Fruit fly (Drosophila melanogaster): Measurements from ENCODE around the gene Ibf2.

The Ibf2 gene

DNA sequence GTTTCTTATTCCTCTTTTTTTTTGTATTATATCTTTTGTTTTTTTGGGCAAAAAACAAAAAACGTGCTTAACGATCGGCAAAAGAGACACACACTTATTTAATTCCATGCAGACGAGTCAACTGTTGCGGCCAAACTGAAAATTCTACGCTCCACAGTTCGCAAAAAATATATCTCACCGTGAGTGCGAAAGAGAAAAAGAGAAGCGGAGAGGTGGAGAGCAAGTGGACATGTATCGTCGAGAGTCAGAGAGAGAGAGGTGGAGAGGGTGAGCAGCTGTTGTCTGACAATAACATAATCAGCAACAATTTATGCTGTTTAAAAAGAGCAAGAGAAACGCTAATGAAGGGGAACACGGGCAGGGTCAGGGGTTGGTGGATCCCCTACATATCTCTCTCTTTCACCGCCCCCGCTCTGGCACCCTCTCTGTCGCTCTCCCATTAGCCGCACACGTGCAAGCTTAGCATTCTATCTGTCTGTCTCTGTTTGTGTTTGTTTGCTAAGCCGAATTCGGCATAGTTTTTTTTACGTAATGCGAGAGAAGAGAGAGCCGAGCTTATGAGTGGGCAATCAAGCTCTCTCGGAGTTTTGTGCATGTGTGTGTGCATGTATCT is 31.5 kb downstream of the Ibf2 start (continued):
- no peak for TF ChIP-seq CG12744 (GFP tag; optimal IDR thresholded peaks at IDR 0.05)
- TF ChIP-seq CG17912 (GFP tag; optimal IDR thresholded peaks at IDR 0.05), result no peak
- TF ChIP-seq gro (GFP tag; optimal IDR thresholded peaks at IDR 0.05), result peak; percentile 48
- no peak for TF ChIP-seq CG8290 (GFP tag; optimal IDR thresholded peaks at IDR 0.05)
- TF ChIP-seq CG8290 (tag; optimal IDR thresholded peaks at IDR 0.05), result peak in 1 of 2 experiments; percentile 31
- TF ChIP-seq eyg (GFP tag; optimal IDR thresholded peaks at IDR 0.05), result no peak
- peak; percentile 100 for TF ChIP-seq crol (GFP tag; IDR thresholded peaks at IDR 0.05)
- no peak for TF ChIP-seq Sry-β (GFP tag; optimal IDR thresholded peaks at IDR 0.05)
- peak; percentile 82 for TF ChIP-seq CG34376 (GFP tag; optimal IDR thresholded peaks at IDR 0.05)
- TF ChIP-seq corto (GFP tag; optimal IDR thresholded peaks at IDR 0.05), result no peak
- peak; percentile 92 to 99 for TF ChIP-seq Trl (optimal IDR thresholded peaks at IDR 0.05)
- TF ChIP-seq Trl (GFP tag; optimal IDR thresholded peaks at IDR 0.05), result no peak
- no peak for TF ChIP-seq luna (GFP tag; optimal IDR thresholded peaks at IDR 0.05)
- no peak for TF ChIP-seq CG18619 (GFP tag; optimal IDR thresholded peaks at IDR 0.05)
- TF ChIP-seq ranshi (GFP tag; IDR thresholded peaks at IDR 0.05), result no peak
- peak; percentile 41; the same call in 1 of the 3 replicates for TF ChIP-seq Doc3 (GFP tag; IDR thresholded peaks at IDR 0.05; ENCODE audit: partially characterized antibody)
- no peak for TF ChIP-seq Deaf1 (tag; optimal IDR thresholded peaks at IDR 0.05)
- peak; percentile 28; the same call in 1 of the 2 replicates for TF ChIP-seq amos (GFP tag; IDR thresholded peaks at IDR 0.05; ENCODE audit: partially characterized antibody)
- TF ChIP-seq CG3847 (GFP tag; IDR thresholded peaks at IDR 0.05), result no peak
- TF ChIP-seq CG14441 (GFP tag; IDR thresholded peaks at IDR 0.05), result no peak
- TF ChIP-seq cad (GFP tag; optimal IDR thresholded peaks at IDR 0.05), result no peak
- no peak for TF ChIP-seq NFAT (GFP tag; IDR thresholded peaks at IDR 0.05)
- TF ChIP-seq tio (GFP tag; optimal IDR thresholded peaks at IDR 0.05), result no peak
- no peak for TF ChIP-seq Dp (GFP tag; optimal IDR thresholded peaks at IDR 0.05)
- TF ChIP-seq otp (GFP tag; IDR thresholded peaks at IDR 0.05), result peak; percentile 79
- no peak for TF ChIP-seq CG6683 (GFP tag; optimal IDR thresholded peaks at IDR 0.05)
- TF ChIP-seq mirr (GFP tag; optimal IDR thresholded peaks at IDR 0.05), result peak; percentile 76
- no peak for TF ChIP-seq vnd (GFP tag; IDR thresholded peaks at IDR 0.05; ENCODE audit: partially characterized antibody)
- no peak for TF ChIP-seq ash1 (GFP tag; optimal IDR thresholded peaks at IDR 0.05)
- peak; percentile 19 for TF ChIP-seq shn (GFP tag; optimal IDR thresholded peaks at IDR 0.05)
- no peak for TF ChIP-seq Sox100B (GFP tag; optimal IDR thresholded peaks at IDR 0.05)
- TF ChIP-seq CG13296 (GFP tag; optimal IDR thresholded peaks at IDR 0.05), result no peak
- TF ChIP-seq da (GFP tag; optimal IDR thresholded peaks at IDR 0.05), result peak; percentile 67
- no peak for TF ChIP-seq sisA (GFP tag; IDR thresholded peaks at IDR 0.05)
- no peak for TF ChIP-seq fu2 (GFP tag; optimal IDR thresholded peaks at IDR 0.05)
- TF ChIP-seq Hmr (GFP tag; optimal IDR thresholded peaks at IDR 0.05), result no peak
- peak; percentile 71 for TF ChIP-seq Med (GFP tag)
- peak; percentile 57 for TF ChIP-seq Jarid2 (GFP tag; optimal IDR thresholded peaks at IDR 0.05)
- TF ChIP-seq Scr (GFP tag; IDR thresholded peaks at IDR 0.05; ENCODE audit: partially characterized antibody), result peak; percentile 46; the same call in 1 of the 2 replicates
- no peak for TF ChIP-seq fd64A (GFP tag; optimal IDR thresholded peaks at IDR 0.05)
- TF ChIP-seq h (optimal IDR thresholded peaks at IDR 0.05), result no peak
- TF ChIP-seq CG15269 (tag; optimal IDR thresholded peaks at IDR 0.05), result peak; percentile 40
- TF ChIP-seq CG3838 (GFP tag; optimal IDR thresholded peaks at IDR 0.05), result no peak
- TF ChIP-seq CG11456 (GFP tag; IDR thresholded peaks at IDR 0.05), result no peak
- TF ChIP-seq CG7963 (GFP tag; IDR thresholded peaks at IDR 0.05; ENCODE audit: partially characterized antibody), result no peak
- no peak for TF ChIP-seq TFAM (GFP tag; optimal IDR thresholded peaks at IDR 0.05)
- TF ChIP-seq sd (tag; optimal IDR thresholded peaks at IDR 0.05), result peak; percentile 93
- TF ChIP-seq CG13624 (GFP tag; optimal IDR thresholded peaks at IDR 0.05), result no peak
- TF ChIP-seq CG33557 (GFP tag; optimal IDR thresholded peaks at IDR 0.05), result no peak
- no peak for TF ChIP-seq tna (GFP tag; IDR thresholded peaks at IDR 0.05; ENCODE audit: partially characterized antibody)
- TF ChIP-seq HLHmδ (GFP tag; optimal IDR thresholded peaks at IDR 0.05), result peak; percentile 43

All from whole organism, embryonic.